Worm (Caenorhabditis elegans) whole organism, L1 larva: Measurements from ENCODE around the gene ltah-1.2.

ENCODE experiments used
- C04F5.9 ChIP-seq: sonication (generic microtip); optimal IDR thresholded peaks from 2 replicates; lab custom pipeline; 2016; ENCODE audit warnings: missing genetic modification characterization, missing compliant biosample characterization
- C16A3.4 ChIP-seq: fragments of 150-350 bp; optimal IDR thresholded peaks from 2 replicates; lab custom pipeline; 2014; ENCODE audit warnings: missing biosample characterization, missing genetic modification characterization
- Y116A8C.19 ChIP-seq: sonication (generic microtip); optimal IDR thresholded peaks from 2 replicates; lab custom pipeline; 2016; ENCODE audit warnings: missing compliant biosample characterization, missing genetic modification characterization, borderline replicate concordance
- ama-1 ChIP-seq: fragments of 150-350 bp; optimal IDR thresholded peaks from 2 replicates; lab custom pipeline; 2014
- blmp-1 ChIP-seq: fragments of 150-350 bp; optimal IDR thresholded peaks from 2 replicates; lab custom pipeline; 2014; ENCODE audit warnings: missing biosample characterization, missing genetic modification characterization
- ceh-63 ChIP-seq: fragments of 200-800 bp; sonication (Bioruptor generic); optimal IDR thresholded peaks from 2 replicates; lab custom pipeline; 2018; ENCODE audit warnings: mild to moderate bottlenecking, missing genetic modification characterization, missing compliant biosample characterization
- ceh-8 ChIP-seq: fragments of 200-800 bp; sonication (Bioruptor generic); optimal IDR thresholded peaks from 2 replicates; lab custom pipeline; 2018; ENCODE audit warnings: mild to moderate bottlenecking, missing genetic modification characterization, moderate library complexity, missing compliant biosample characterization
- ceh-90 ChIP-seq: sonication (generic microtip); optimal IDR thresholded peaks from 2 replicates; lab custom pipeline; 2016; ENCODE audit warnings: missing genetic modification characterization, missing compliant biosample characterization
- ces-1 ChIP-seq: fragments of 150-350 bp; optimal IDR thresholded peaks from 2 replicates; lab custom pipeline; 2014; ENCODE audit warnings: missing biosample characterization, missing genetic modification reagents, missing genetic modification characterization
- dpl-1 ChIP-seq, 3 experiments: fragments of 150-350 bp in 2 of 3; sonication (generic microtip) in 1 of 3; optimal IDR thresholded peaks; 2 replicates each; lab custom pipeline; 2014 to 2017; ENCODE audit warnings: missing biosample characterization in 3 of 3, missing genetic modification characterization in 3 of 3, missing genetic modification reagents in 3 of 3
- efl-1 ChIP-seq, 4 experiments: fragments of 150-350 bp; optimal IDR thresholded peaks in 3 of 4; peaks in 1 of 4; 1 replicate in 1 of 4; 2 replicates in 3 of 4; lab custom pipeline; 2014; ENCODE audit warnings: missing biosample characterization in 2 of 4, missing genetic modification characterization in 2 of 4, missing genetic modification reagents in 2 of 4
- efl-3 ChIP-seq: fragments of 200-800 bp; sonication (Bioruptor generic); optimal IDR thresholded peaks from 2 replicates; lab custom pipeline; 2018; ENCODE audit warnings: mild to moderate bottlenecking, missing genetic modification characterization, missing compliant biosample characterization
- egl-13 ChIP-seq: sonication (generic microtip); optimal IDR thresholded peaks from 2 replicates; lab custom pipeline; 2016; ENCODE audit warnings: missing genotype, missing genetic modification reagents, missing genetic modification characterization, missing compliant biosample characterization
- egl-27 ChIP-seq, 2 experiments: fragments of 150-350 bp in 1 of 2; sonication (generic microtip); optimal IDR thresholded peaks; 3 replicates each; lab custom pipeline; 2017 to 2018; ENCODE audit warnings: missing biosample characterization in 2 of 2, missing genetic modification characterization in 2 of 2, missing genetic modification reagents in 2 of 2
- elt-3 ChIP-seq, 6 experiments: fragments of 150-350 bp in 1 of 6; sonication (generic microtip); optimal IDR thresholded peaks; 2 replicates each; lab custom pipeline; 2017 to 2018; ENCODE audit warnings: missing biosample characterization in 6 of 6, missing genetic modification characterization in 6 of 6, inconsistent platforms in 1 of 6
- fkh-10 ChIP-seq: sonication (generic microtip); optimal IDR thresholded peaks from 2 replicates; lab custom pipeline; 2017; ENCODE audit warnings: missing biosample characterization, missing genetic modification reagents, missing genetic modification characterization
- fkh-8 ChIP-seq: sonication (generic microtip); optimal IDR thresholded peaks from 2 replicates; lab custom pipeline; 2016; ENCODE audit warnings: mild to moderate bottlenecking, missing genetic modification characterization, missing compliant biosample characterization
- fos-1 ChIP-seq: fragments of 150-350 bp; optimal IDR thresholded peaks from 2 replicates; lab custom pipeline; 2014; ENCODE audit warnings: missing biosample characterization, missing genetic modification characterization
- grh-1 ChIP-seq: fragments of 200-800 bp; sonication (Bioruptor generic); IDR thresholded peaks from 2 replicates; pipeline ENCODE4 v1.3.6; 2022; ENCODE audit warnings: missing genetic modification reagents, missing genetic modification characterization, missing compliant biosample characterization
- hlh-4 ChIP-seq: sonication (generic microtip); optimal IDR thresholded peaks from 2 replicates; lab custom pipeline; 2016; ENCODE audit warnings: mild to moderate bottlenecking, missing genetic modification characterization, missing compliant biosample characterization
- hpl-2 ChIP-seq: fragments of 150-350 bp; optimal IDR thresholded peaks from 2 replicates; lab custom pipeline; 2014; ENCODE audit warnings: missing biosample characterization, missing genetic modification reagents, missing genetic modification characterization
- jun-1 ChIP-seq: fragments of 150-350 bp; optimal IDR thresholded peaks from 2 replicates; lab custom pipeline; 2014; ENCODE audit warnings: missing biosample characterization, missing genetic modification reagents, missing genetic modification characterization
- lin-14 ChIP-seq: fragments of 200-800 bp; sonication (Bioruptor generic); optimal IDR thresholded peaks from 2 replicates; lab custom pipeline; 2018; ENCODE audit warnings: mild to moderate bottlenecking, missing genetic modification characterization, moderate library complexity, missing compliant biosample characterization
- lin-35 ChIP-seq, 2 experiments: fragments of 150-350 bp; optimal IDR thresholded peaks; 2 replicates each; lab custom pipeline; 2014; ENCODE audit warnings: missing biosample characterization in 2 of 2, missing genetic modification characterization in 2 of 2, missing genetic modification reagents in 2 of 2
- lir-3 ChIP-seq: sonication (generic microtip); optimal IDR thresholded peaks from 2 replicates; lab custom pipeline; 2016; ENCODE audit warnings: mild to moderate bottlenecking, missing genetic modification characterization, moderate library complexity, missing compliant biosample characterization; ENCODE audit not compliant: poor library complexity
- lsy-2 ChIP-seq, 2 experiments: fragments of 150-350 bp; optimal IDR thresholded peaks; 2 replicates each; lab custom pipeline; 2014; ENCODE audit warnings: missing biosample characterization in 2 of 2, missing genetic modification characterization in 2 of 2
- mdl-1 ChIP-seq, 2 experiments: fragments of 150-350 bp; optimal IDR thresholded peaks; 2 replicates each; lab custom pipeline; 2014 to 2017; ENCODE audit warnings: missing biosample characterization in 2 of 2, missing genetic modification characterization in 2 of 2, inconsistent platforms in 1 of 2
- nhr-19 ChIP-seq: fragments of 200-800 bp; sonication (Bioruptor generic); conservative IDR thresholded peaks from 2 replicates; pipeline ENCODE4 v1.3.6; 2022; ENCODE audit warnings: missing genetic modification characterization, missing compliant biosample characterization
- nhr-20 ChIP-seq: sonication (generic microtip); optimal IDR thresholded peaks from 2 replicates; lab custom pipeline; 2016; ENCODE audit warnings: mild to moderate bottlenecking, missing genetic modification characterization, missing compliant biosample characterization
- nhr-47 ChIP-seq: sonication (generic microtip); optimal IDR thresholded peaks from 2 replicates; lab custom pipeline; 2016; ENCODE audit warnings: mild to moderate bottlenecking, missing genetic modification characterization, moderate library complexity, missing compliant biosample characterization
- nhr-71 ChIP-seq: sonication (generic microtip); optimal IDR thresholded peaks from 2 replicates; lab custom pipeline; 2016; ENCODE audit warnings: mild to moderate bottlenecking, missing genetic modification characterization, moderate library complexity, missing compliant biosample characterization
- nhr-76 ChIP-seq: sonication (generic microtip); optimal IDR thresholded peaks from 2 replicates; lab custom pipeline; 2017; ENCODE audit warnings: missing biosample characterization, missing genetic modification characterization
- nhr-77 ChIP-seq: fragments of 150-350 bp; optimal IDR thresholded peaks from 2 replicates; lab custom pipeline; 2014; ENCODE audit warnings: missing biosample characterization, missing genetic modification characterization
- nhr-85 ChIP-seq: sonication (generic microtip); peaks from one replicate; lab custom pipeline; 2016; ENCODE audit warnings: missing genetic modification characterization, inconsistent platforms, missing compliant biosample characterization
- nhr-90 ChIP-seq: sonication (generic microtip); optimal IDR thresholded peaks from 2 replicates; lab custom pipeline; 2016; ENCODE audit warnings: mild to moderate bottlenecking, missing genetic modification characterization, missing compliant biosample characterization; ENCODE audit not compliant: poor library complexity
- pag-3 ChIP-seq: sonication (generic microtip); optimal IDR thresholded peaks from 2 replicates; lab custom pipeline; 2017; ENCODE audit warnings: missing genetic modification characterization, mild to moderate bottlenecking, missing compliant biosample characterization, antibody characterized with exemption, borderline replicate concordance; ENCODE audit not compliant: insufficient read depth
- rnt-1 ChIP-seq: sonication (generic microtip); optimal IDR thresholded peaks from 2 replicates; lab custom pipeline; 2016; ENCODE audit warnings: mild to moderate bottlenecking, missing genetic modification characterization, moderate library complexity, missing compliant biosample characterization
- snu-23 ChIP-seq: sonication (generic microtip); optimal IDR thresholded peaks from 2 replicates; lab custom pipeline; 2016; ENCODE audit warnings: missing genetic modification characterization, missing compliant biosample characterization
- sptf-1 ChIP-seq: fragments of 150-350 bp; optimal IDR thresholded peaks from 2 replicates; lab custom pipeline; 2014; ENCODE audit warnings: missing biosample characterization, missing genetic modification characterization
- sup-37 ChIP-seq: fragments of 200-800 bp; sonication (Bioruptor generic); optimal IDR thresholded peaks from 2 replicates; lab custom pipeline; 2018; ENCODE audit warnings: mild to moderate bottlenecking, missing genetic modification characterization, missing compliant biosample characterization
- tbx-2 ChIP-seq: sonication (generic microtip); optimal IDR thresholded peaks from 2 replicates; lab custom pipeline; 2016; ENCODE audit warnings: missing genetic modification characterization, missing compliant biosample characterization
- unc-30 ChIP-seq: sonication (generic microtip); optimal IDR thresholded peaks from 2 replicates; lab custom pipeline; 2017; ENCODE audit warnings: missing biosample characterization, missing genetic modification characterization
- unc-62 ChIP-seq: fragments of 150-350 bp; optimal IDR thresholded peaks from 2 replicates; lab custom pipeline; 2014; ENCODE audit warnings: missing biosample characterization, missing genetic modification reagents, missing genetic modification characterization
- unc-98 ChIP-seq: fragments of 200-800 bp; sonication (Bioruptor generic); IDR thresholded peaks from 2 replicates; pipeline ENCODE4 v1.3.6; 2022; ENCODE audit warnings: missing genetic modification characterization, missing compliant biosample characterization
- vab-15 ChIP-seq: sonication (generic microtip); optimal IDR thresholded peaks from 2 replicates; lab custom pipeline; 2017; ENCODE audit warnings: missing genotype, mild to moderate bottlenecking, missing genetic modification characterization, missing compliant biosample characterization
- xbp-1 ChIP-seq: sonication (generic microtip); optimal IDR thresholded peaks from 2 replicates; lab custom pipeline; 2016; ENCODE audit warnings: missing genetic modification characterization, missing compliant biosample characterization
- zag-1 ChIP-seq: fragments of 150-350 bp; optimal IDR thresholded peaks from 2 replicates; lab custom pipeline; 2014; ENCODE audit warnings: missing biosample characterization, missing genetic modification characterization
- zip-4 ChIP-seq: fragments of 200-800 bp; sonication (Bioruptor generic); optimal IDR thresholded peaks from 2 replicates; lab custom pipeline; 2018; ENCODE audit warnings: mild to moderate bottlenecking, missing genetic modification characterization, moderate library complexity, missing compliant biosample characterization
- ztf-4 ChIP-seq: fragments of 150-350 bp; optimal IDR thresholded peaks from 2 replicates; lab custom pipeline; 2014; ENCODE audit warnings: missing biosample characterization, missing genetic modification characterization

ltah-1.2 gene

DNA sequence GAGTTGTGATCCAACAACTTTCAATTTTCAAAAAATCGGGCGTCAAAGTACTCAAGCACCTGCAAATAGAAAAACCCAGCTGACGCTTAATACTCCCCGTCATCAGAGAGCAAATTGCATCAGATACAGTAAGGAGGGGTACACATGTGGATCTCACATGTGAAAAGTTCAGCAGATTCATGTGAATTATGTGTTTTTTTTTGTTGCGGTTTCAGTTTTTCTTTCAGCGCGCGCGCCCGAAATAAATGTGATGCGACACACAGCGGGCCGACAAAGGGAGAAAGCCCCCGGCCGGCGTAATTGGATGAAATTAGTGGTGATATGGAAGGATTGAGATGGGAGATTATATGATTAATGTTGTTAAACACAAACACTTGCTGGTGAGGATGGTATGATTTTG, 39.4 kb upstream of the ltah-1.2 start:
- peak; percentile 55 for TF ChIP-seq rnt-1
- no peak for TF ChIP-seq ztf-4 (tag; lab: Kevin White, UChicago)
- TF ChIP-seq nhr-76 (tag; lab: Kevin White, UChicago) = no peak
- no peak for TF ChIP-seq pag-3 (tag; lab: Kevin White, UChicago)
- no peak for TF ChIP-seq jun-1
- TF ChIP-seq sup-37 (GFP tag; lab: Kevin White, UChicago) = no peak
- peak; percentile 13 for TF ChIP-seq lin-14
- peak in 1 of 2 experiments; percentile 0 for TF ChIP-seq lin-35 (GFP tag; optimal IDR thresholded peaks at IDR 0.05; lab: Kevin White, UChicago)
- TF ChIP-seq unc-98 (GFP tag; lab: Robert Waterston, UW) = no peak
- TF ChIP-seq lir-3 = no peak
- TF ChIP-seq fkh-8 (tag; lab: Kevin White, UChicago) = no peak
- no peak for TF ChIP-seq efl-3 (GFP tag; lab: Kevin White, UChicago)
- TF ChIP-seq nhr-90 (tag; lab: Kevin White, UChicago) = peak; percentile 37
- peak; percentile 83 for TF ChIP-seq nhr-85 (tag; lab: Kevin White, UChicago)
- TF ChIP-seq unc-30 (tag; lab: Kevin White, UChicago) = no peak
- TF ChIP-seq blmp-1 (tag; lab: Kevin White, UChicago) = peak; percentile 67
- peak; percentile 58 for TF ChIP-seq nhr-71
- peak; percentile 44 for TF ChIP-seq snu-23
- peak; percentile 8 for TF ChIP-seq nhr-47
- TF ChIP-seq hlh-4 = no peak
- TF ChIP-seq fos-1 = no peak
- peak in 1 of 6 experiments; percentile 47 for TF ChIP-seq elt-3 (tag; optimal IDR thresholded peaks at IDR 0.05; lab: Kevin White, UChicago)
- no peak for TF ChIP-seq C04F5.9 (tag; lab: Kevin White, UChicago)
- TF ChIP-seq nhr-20 (tag; lab: Kevin White, UChicago) = peak; percentile 69
- peak in 1 of 2 experiments; percentile 58 for TF ChIP-seq lsy-2 (tag; optimal IDR thresholded peaks at IDR 0.05; lab: Kevin White, UChicago)
- TF ChIP-seq tbx-2 (tag; lab: Kevin White, UChicago) = peak; percentile 30
- TF ChIP-seq nhr-19 = peak; percentile 42
- TF ChIP-seq mdl-1 (tag; optimal IDR thresholded peaks at IDR 0.05; lab: Kevin White, UChicago) = peak in 1 of 2 experiments; percentile 30
- no peak for TF ChIP-seq ama-1
- no peak for TF ChIP-seq zip-4
- TF ChIP-seq, all 84 proteins: peak for 15

DNA sequence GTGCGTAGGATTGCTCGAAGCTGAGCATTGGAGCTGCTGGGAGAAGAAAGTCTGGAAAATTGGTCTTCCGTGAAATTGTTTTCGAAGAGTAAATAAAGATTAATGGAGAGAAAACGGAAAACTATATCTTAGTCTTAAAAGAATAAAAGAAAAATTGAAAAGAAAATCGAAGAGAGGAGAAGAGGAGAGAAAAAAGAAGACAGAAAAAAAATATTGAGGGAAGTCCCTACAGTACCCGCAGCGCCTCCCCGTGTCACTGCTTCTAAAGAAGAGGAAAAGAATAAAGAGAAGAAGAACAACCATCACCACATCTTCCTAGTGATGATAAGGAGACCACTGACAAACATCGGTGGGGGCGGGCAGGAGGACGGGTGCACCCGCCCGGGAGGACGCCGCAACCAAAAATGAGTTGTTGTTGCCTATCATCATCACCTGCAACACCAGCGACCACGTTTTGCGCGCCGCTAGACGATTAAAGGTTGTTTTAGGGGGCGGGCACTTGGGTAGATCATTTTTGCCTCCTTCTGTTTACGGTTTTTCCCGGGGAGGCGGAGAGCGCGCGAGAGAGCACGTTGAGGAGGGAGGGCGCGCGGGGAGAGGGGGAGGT, 35.9 kb upstream of the ltah-1.2 start, which contains the start of gene CC8.2:
Gene CC8.2, minus strand, starts transcription at position 51 of the 607 bp plus-strand sequence.
- TF ChIP-seq vab-15 (tag; lab: Kevin White, UChicago) (no peak), blmp-1 (tag; lab: Kevin White, UChicago) (peak; percentile 55), ceh-63 (GFP tag; lab: Kevin White, UChicago) (no peak), grh-1 (GFP tag; lab: Robert Waterston, UW) (0 out of 2 replicates have a peak, but pooled peaks have one; percentile 40), tbx-2 (tag; lab: Kevin White, UChicago) (peak; percentile 63), lsy-2 (tag; optimal IDR thresholded peaks at IDR 0.05; lab: Kevin White, UChicago) (peak; percentile 17 to 50), mdl-1 (tag; optimal IDR thresholded peaks at IDR 0.05; lab: Kevin White, UChicago) (peak in 1 of 2 experiments; percentile 70), ces-1 (GFP tag; lab: Kevin White, UChicago) (no peak), ceh-90 (tag; lab: Kevin White, UChicago) (no peak), efl-1 (optimal IDR thresholded peaks at IDR 0.05; lab: Kevin White, UChicago) (peak in 1 of 2 experiments; percentile 0), efl-1 (GFP tag; optimal IDR thresholded peaks at IDR 0.05 in 1 of 2; lab: Kevin White, UChicago) (no peak), Y116A8C.19 (tag; lab: Kevin White, UChicago) (no peak), unc-62 (GFP tag; lab: Kevin White, UChicago) (no peak), efl-3 (GFP tag; lab: Kevin White, UChicago) (no peak), xbp-1 (no peak), hpl-2 (no peak), fos-1 (no peak), ceh-8 (GFP tag; lab: Kevin White, UChicago) (peak; percentile 22), C16A3.4 (tag; lab: Kevin White, UChicago) (peak; percentile 17), nhr-47 (peak; percentile 58), zag-1 (tag; lab: Kevin White, UChicago) (no peak), fkh-10 (no peak), lin-14 (peak; percentile 82), sptf-1 (tag; lab: Kevin White, UChicago) (no peak), egl-27 (tag; optimal IDR thresholded peaks at IDR 0.05; lab: Kevin White, UChicago) (no peak), egl-13 (no peak), nhr-90 (tag; lab: Kevin White, UChicago) (peak; percentile 74), dpl-1 (GFP tag; optimal IDR thresholded peaks at IDR 0.05; lab: Kevin White, UChicago) (peak; percentile 9 to 50 (median 27)), sup-37 (GFP tag; lab: Kevin White, UChicago) (peak; percentile 6), nhr-77 (tag; lab: Kevin White, UChicago) (no peak)
